Fruit fly (Drosophila melanogaster) whole organism, wandering third instar larva: ENCODE results near the gene Tlk.

Source experiments
- Abd-B ChIP-seq: fragments of >200 bp; optimal IDR thresholded peaks from 2 replicates; lab custom pipeline; 2017; ENCODE audit warnings: missing biosample characterization, missing genetic modification characterization
- CrebA ChIP-seq: fragments of 200-800 bp; sonication (Bioruptor generic); optimal IDR thresholded peaks from 2 replicates; lab custom pipeline; 2016; ENCODE audit warnings: missing biosample characterization, mild to moderate bottlenecking, missing genetic modification characterization, borderline replicate concordance
- Dfd ChIP-seq: fragments of >200 bp; optimal IDR thresholded peaks from 2 replicates; lab custom pipeline; 2017; ENCODE audit warnings: missing biosample characterization, missing genetic modification characterization
- Dif ChIP-seq: fragments of 200-275, 200-300 bp; sonication (Bioruptor generic); optimal IDR thresholded peaks from 2 replicates; lab custom pipeline; 2018; ENCODE audit warnings: missing biosample characterization, missing genetic modification characterization; ENCODE audit not compliant: partially characterized antibody
- GATAd ChIP-seq: sonication (Bioruptor generic); optimal IDR thresholded peaks from 2 replicates; lab custom pipeline; 2016; ENCODE audit warnings: missing biosample characterization, missing genetic modification characterization
- HLH106 ChIP-seq: fragments of 200-800 bp; optimal IDR thresholded peaks from 3 replicates; lab custom pipeline; 2019; ENCODE audit warnings: missing biosample characterization, mild to moderate bottlenecking, missing genetic modification characterization, moderate library complexity
- Hnf4 ChIP-seq: fragments of 200-800 bp; sonication (Bioruptor generic); optimal IDR thresholded peaks from 2 replicates; lab custom pipeline; 2016; ENCODE audit warnings: missing biosample characterization, mild to moderate bottlenecking, missing genetic modification characterization
- Hr78 ChIP-seq: fragments of >200 bp; optimal IDR thresholded peaks from 2 replicates; lab custom pipeline; 2017; ENCODE audit warnings: missing biosample characterization, missing genetic modification characterization
- Hr83 ChIP-seq: fragments of 200-300 bp; sonication (Bioruptor generic); optimal IDR thresholded peaks from 2 replicates; lab custom pipeline; 2016; ENCODE audit warnings: missing biosample characterization, mild to moderate bottlenecking, missing genetic modification characterization, moderate library complexity; ENCODE audit not compliant: poor library complexity, severe bottlenecking
- Jra ChIP-seq: sonication (Bioruptor generic); optimal IDR thresholded peaks from 2 replicates; lab custom pipeline; 2016; ENCODE audit warnings: missing biosample characterization, missing genetic modification characterization
- N ChIP-seq: fragments of >200 bp; optimal IDR thresholded peaks from 2 replicates; lab custom pipeline; 2018; ENCODE audit warnings: missing biosample characterization, missing external identifiers, missing genetic modification characterization
- OdsH ChIP-seq: fragments of 200-800 bp; sonication (Bioruptor generic); optimal IDR thresholded peaks from 2 replicates; lab custom pipeline; 2016; ENCODE audit warnings: missing biosample characterization, mild to moderate bottlenecking, missing genetic modification characterization
- Rel ChIP-seq, 2 experiments: fragments of 200-800 bp; sonication (Bioruptor generic) in 1 of 2; optimal IDR thresholded peaks; 2 replicates in 1 of 2; 3 replicates in 1 of 2; lab custom pipeline; 2016 to 2019; ENCODE audit warnings: mild to moderate bottlenecking in 2 of 2, missing biosample characterization in 2 of 2, missing genetic modification characterization in 2 of 2, moderate library complexity in 1 of 2
- Sp1 ChIP-seq: fragments of 200-800 bp; sonication (Bioruptor generic); optimal IDR thresholded peaks from 3 replicates; lab custom pipeline; 2019; ENCODE audit warnings: missing biosample characterization, mild to moderate bottlenecking, missing genetic modification characterization, moderate library complexity
- Vsx2 ChIP-seq: fragments of 200-300, 225-300 bp; sonication (Bioruptor generic); optimal IDR thresholded peaks from 2 replicates; lab custom pipeline; 2018; ENCODE audit warnings: missing biosample characterization, missing genetic modification characterization; ENCODE audit not compliant: partially characterized antibody
- br ChIP-seq: fragments of 200-800 bp; sonication (Bioruptor generic); optimal IDR thresholded peaks from 2 replicates; lab custom pipeline; 2016; ENCODE audit warnings: missing biosample characterization, missing genetic modification characterization
- brk ChIP-seq: fragments of 200-800 bp; sonication (Bioruptor generic); optimal IDR thresholded peaks from 2 replicates; lab custom pipeline; 2016; ENCODE audit warnings: missing biosample characterization, mild to moderate bottlenecking, missing genetic modification characterization
- dl ChIP-seq, 2 experiments: fragments of 175-275, 200-275 bp in 1 of 2; fragments of 200-275 bp in 1 of 2; sonication (Bioruptor generic); optimal IDR thresholded peaks; lab custom pipeline; 2018; ENCODE audit warnings: mild to moderate bottlenecking in 2 of 2, missing biosample characterization in 2 of 2, missing genetic modification characterization in 2 of 2, moderate library complexity in 2 of 2; ENCODE audit not compliant: partially characterized antibody in 2 of 2, insufficient read depth in 1 of 2
- dmrt93B ChIP-seq: fragments of 200-800 bp; sonication (Bioruptor generic); optimal IDR thresholded peaks from 2 replicates; lab custom pipeline; 2018; ENCODE audit warnings: missing biosample characterization, mild to moderate bottlenecking, missing genetic modification characterization
- dsf ChIP-seq: sonication (Bioruptor generic); optimal IDR thresholded peaks from 2 replicates; lab custom pipeline; 2016; ENCODE audit warnings: missing biosample characterization, missing genetic modification characterization, borderline replicate concordance
- ey ChIP-seq: fragments of 200-800 bp; sonication (Bioruptor generic); optimal IDR thresholded peaks from 2 replicates; lab custom pipeline; 2016; ENCODE audit warnings: missing biosample characterization, missing genetic modification characterization
- foxo ChIP-seq, 2 experiments: fragments of 200-800 bp; sonication (Bioruptor generic); optimal IDR thresholded peaks; 2 replicates in 1 of 2; 3 replicates in 1 of 2; lab custom pipeline; 2016 to 2017; ENCODE audit warnings: missing biosample characterization in 2 of 2, missing genetic modification characterization in 2 of 2
- fru ChIP-seq: fragments of 200-800 bp; sonication (Bioruptor generic); optimal IDR thresholded peaks from 3 replicates; lab custom pipeline; 2016; ENCODE audit warnings: missing biosample characterization, mild to moderate bottlenecking, missing genetic modification characterization
- h ChIP-seq: fragments of 200-800 bp; sonication (Bioruptor generic); optimal IDR thresholded peaks from 3 replicates; lab custom pipeline; 2016; ENCODE audit warnings: missing biosample characterization, mild to moderate bottlenecking, missing genetic modification characterization
- psq ChIP-seq: fragments of 200-800 bp; sonication (Bioruptor generic); optimal IDR thresholded peaks from 3 replicates; lab custom pipeline; 2017; ENCODE audit warnings: missing biosample characterization, mild to moderate bottlenecking, missing genetic modification characterization, moderate library complexity
- rgr ChIP-seq: fragments of 200-800 bp; sonication (Bioruptor generic); optimal IDR thresholded peaks from 3 replicates; lab custom pipeline; 2016; ENCODE audit warnings: missing biosample characterization, mild to moderate bottlenecking, missing genetic modification characterization
- sage ChIP-seq: fragments of 200-800 bp; sonication (Bioruptor generic); optimal IDR thresholded peaks from 2 replicates; lab custom pipeline; 2016; ENCODE audit warnings: missing biosample characterization, mild to moderate bottlenecking, missing genetic modification characterization
- tai ChIP-seq: sonication (Bioruptor generic); optimal IDR thresholded peaks from 2 replicates; lab custom pipeline; 2016; ENCODE audit warnings: missing biosample characterization, missing genetic modification characterization
- usp ChIP-seq: fragments of >200 bp; optimal IDR thresholded peaks from 2 replicates; lab custom pipeline; 2017; ENCODE audit warnings: missing biosample characterization, missing genetic modification characterization
- woc ChIP-seq: sonication (Bioruptor generic); optimal IDR thresholded peaks from 2 replicates; lab custom pipeline; 2016; ENCODE audit warnings: missing biosample characterization, mild to moderate bottlenecking, missing genetic modification characterization

The Tlk gene

dm6 chrX:3743891-3744491 is 24.2 kb downstream of the Tlk start (continued):
- no peak for TF ChIP-seq Jra (GFP tag; lab: Kevin White, UChicago)
- peak; percentile 84 for TF ChIP-seq Sp1 (GFP tag; lab: Kevin White, UChicago)
- peak; percentile 19 for TF ChIP-seq dsf

dm6 chrX:3744492-3745263 is 24.9 kb downstream of the Tlk start:
- TF ChIP-seq Dif (GFP tag; lab: Kevin White, UChicago) (peak; percentile 73), CrebA (peak; percentile 93), Hnf4 (GFP tag; lab: Kevin White, UChicago) (peak; percentile 53), tai (peak; percentile 6), h (GFP tag; lab: Kevin White, UChicago) (peak; percentile 74), dsf (no peak), ey (GFP tag; lab: Kevin White, UChicago) (no peak), dl (GFP tag; optimal IDR thresholded peaks at IDR 0.05; lab: Kevin White, UChicago; ENCODE audit: insufficient read depth in 1 of 2, partially characterized antibody in 2 of 2) (peak; percentile 25 to 80), Jra (GFP tag; lab: Kevin White, UChicago) (peak; percentile 69), Sp1 (GFP tag; lab: Kevin White, UChicago) (no peak), Abd-B (GFP tag; lab: Kevin White, UChicago) (no peak), Rel (GFP tag; optimal IDR thresholded peaks at IDR 0.05; lab: Kevin White, UChicago) (peak; percentile 36), Rel (tag; optimal IDR thresholded peaks at IDR 0.05; lab: Kevin White, UChicago) (peak; percentile 79), woc (GFP tag; lab: Kevin White, UChicago) (peak; percentile 37), Dfd (no peak), N (peak; percentile 58), rgr (peak; percentile 10), sage (GFP tag; lab: Kevin White, UChicago) (peak; percentile 36), Hr78 (GFP tag; lab: Kevin White, UChicago) (peak; percentile 38), Hr83 (GFP tag; lab: Kevin White, UChicago) (peak; percentile 83), Vsx2 (GFP tag; lab: Kevin White, UChicago) (peak; percentile 89), br (GFP tag; lab: Kevin White, UChicago) (peak; percentile 46), HLH106 (tag; lab: Kevin White, UChicago) (no peak)
- TF ChIP-seq, all 38 proteins: peak for 16

dm6 chrX:3745264-3745564 is 25.4 kb downstream of the Tlk start:
- TF ChIP-seq OdsH (no peak), HLH106 (tag; lab: Kevin White, UChicago) (peak; percentile 24), rgr (peak; percentile 24), h (GFP tag; lab: Kevin White, UChicago) (peak; percentile 28), fru (GFP tag; lab: Kevin White, UChicago) (peak; percentile 5), Hnf4 (GFP tag; lab: Kevin White, UChicago) (no peak), foxo (GFP tag; optimal IDR thresholded peaks at IDR 0.05; lab: Kevin White, UChicago) (peak in 1 of 2 experiments; percentile 24), GATAd (GFP tag; lab: Kevin White, UChicago) (no peak)

dm6 chrX:3746898-3747297 is 27.1 kb downstream of the Tlk start:
- peak in 1 of 2 experiments; percentile 3 for TF ChIP-seq dl (GFP tag; optimal IDR thresholded peaks at IDR 0.05; lab: Kevin White, UChicago; ENCODE audit: insufficient read depth in 1 of 2, partially characterized antibody in 2 of 2)
- TF ChIP-seq usp, result no peak

- no peak for TF ChIP-seq Jra (GFP tag; lab: Kevin White, UChicago)
- no peak for TF ChIP-seq HLH106 (tag; lab: Kevin White, UChicago)
- TF ChIP-seq brk (GFP tag; lab: Kevin White, UChicago), result no peak
- TF ChIP-seq psq (GFP tag; lab: Kevin White, UChicago), result no peak
- no peak for TF ChIP-seq Dif (GFP tag; lab: Kevin White, UChicago)
- TF ChIP-seq Hr78 (GFP tag; lab: Kevin White, UChicago), result no peak
- no peak for TF ChIP-seq Vsx2 (GFP tag; lab: Kevin White, UChicago)
- no peak for TF ChIP-seq dsf
- no peak for TF ChIP-seq OdsH
- TF ChIP-seq Abd-B (GFP tag; lab: Kevin White, UChicago), result no peak
- TF ChIP-seq tai, result no peak
- no peak for TF ChIP-seq dmrt93B
- TF ChIP-seq Hnf4 (GFP tag; lab: Kevin White, UChicago), result no peak
- TF ChIP-seq dl (GFP tag; optimal IDR thresholded peaks at IDR 0.05; lab: Kevin White, UChicago; ENCODE audit: insufficient read depth in 1 of 2, partially characterized antibody in 2 of 2), result no peak
- TF ChIP-seq, all 38 proteins: peak for 0
These were observed 27.8 kb downstream of the Tlk start for dm6 chrX:3747566-3747965.
